Fruit fly (Drosophila melanogaster): Measurements from ENCODE around the gene CG14506.

The CG14506 gene

dm6 chr3R:29306961-29307469 is 10.0 kb upstream of the CG14506 start:
- TF ChIP-seq prd (optimal IDR thresholded peaks at IDR 0.05) = no peak
- peak; percentile 59; the same call in 2 of the 3 replicates for TF ChIP-seq prd (GFP tag; IDR thresholded peaks at IDR 0.05)
- TF ChIP-seq twi (tag; optimal IDR thresholded peaks at IDR 0.05) = peak; percentile 22
- peak; percentile 99 for TF ChIP-seq zen (tag; optimal IDR thresholded peaks at IDR 0.05)
- TF ChIP-seq CG30020 (tag; optimal IDR thresholded peaks at IDR 0.05) = no peak
- TF ChIP-seq cad (GFP tag; optimal IDR thresholded peaks at IDR 0.05) = peak; percentile 59

dm6 chr3R:29304094-29304493 is 7.1 kb upstream of the CG14506 start:
- TF ChIP-seq zen (tag; optimal IDR thresholded peaks at IDR 0.05) (peak; percentile 15), crol (GFP tag; IDR thresholded peaks at IDR 0.05) (peak; percentile 11; the same call in 1 of the 2 replicates), CG15479 (GFP tag; optimal IDR thresholded peaks at IDR 0.05) (peak; percentile 17), Dek (tag; optimal IDR thresholded peaks at IDR 0.05) (no peak), kni (GFP tag; optimal IDR thresholded peaks at IDR 0.05) (peak; percentile 77), D (optimal IDR thresholded peaks at IDR 0.05) (peak; percentile 44), D (GFP tag; optimal IDR thresholded peaks at IDR 0.05) (no peak), hkb (optimal IDR thresholded peaks at IDR 0.05) (no peak), hkb (GFP tag; IDR thresholded peaks at IDR 0.05) (no peak), pros (GFP tag; optimal IDR thresholded peaks at IDR 0.05) (peak; percentile 35), CG17829 (tag; optimal IDR thresholded peaks at IDR 0.05) (peak; percentile 10), CG11093 (GFP tag; IDR thresholded peaks at IDR 0.05) (no peak), insv (GFP tag; optimal IDR thresholded peaks at IDR 0.05) (peak; percentile 67 to 97), tll (GFP tag; optimal IDR thresholded peaks at IDR 0.05) (peak in 1 of 2 experiments; percentile 42), Kr (GFP tag; optimal IDR thresholded peaks at IDR 0.05) (peak; percentile 9)

- no peak for TF ChIP-seq Hr78 (GFP tag; optimal IDR thresholded peaks at IDR 0.05)
- TF ChIP-seq CG33557 (GFP tag; optimal IDR thresholded peaks at IDR 0.05) = no peak
- TF ChIP-seq CG10979 (tag; optimal IDR thresholded peaks at IDR 0.05) = peak; percentile 53
- TF ChIP-seq lola (GFP tag; optimal IDR thresholded peaks at IDR 0.05) = peak in 1 of 3 experiments; percentile 48
- TF ChIP-seq zfh1 (GFP tag; IDR thresholded peaks at IDR 0.05) = 0 out of 3 replicates have a peak, but pooled peaks have one; percentile 40
- peak; percentile 67 for TF ChIP-seq zf30C (GFP tag; optimal IDR thresholded peaks at IDR 0.05)
- no peak for TF ChIP-seq exex (tag; optimal IDR thresholded peaks at IDR 0.05)
- peak; percentile 35 for TF ChIP-seq CG18262 (tag; optimal IDR thresholded peaks at IDR 0.05)
- TF ChIP-seq tna (GFP tag; IDR thresholded peaks at IDR 0.05; ENCODE audit: partially characterized antibody) = no peak
- TF ChIP-seq CG17829 (tag; optimal IDR thresholded peaks at IDR 0.05) = no peak
- TF ChIP-seq Sry-β (GFP tag; optimal IDR thresholded peaks at IDR 0.05) = no peak
- peak; percentile 53 for TF ChIP-seq CG2712 (tag; optimal IDR thresholded peaks at IDR 0.05)
- 0 out of 3 replicates have a peak, but pooled peaks have one; percentile 10 for TF ChIP-seq CG11093 (GFP tag; IDR thresholded peaks at IDR 0.05)
- 0 out of 2 replicates have a peak, but pooled peaks have one; percentile 40 for TF ChIP-seq CG10959 (GFP tag; IDR thresholded peaks at IDR 0.05)
- TF ChIP-seq bsh (GFP tag; optimal IDR thresholded peaks at IDR 0.05) = peak in 1 of 2 experiments; percentile 46
- no peak for TF ChIP-seq Med (GFP tag)
- no peak for TF ChIP-seq Dp (GFP tag; optimal IDR thresholded peaks at IDR 0.05)
- peak; percentile 74 for TF ChIP-seq sens (GFP tag)
- TF ChIP-seq CG2199 (GFP tag; IDR thresholded peaks at IDR 0.05) = 0 out of 3 replicates have a peak, but pooled peaks have one; percentile 35
- TF ChIP-seq en (GFP tag; optimal IDR thresholded peaks at IDR 0.05) = no peak
- TF ChIP-seq D19B (GFP tag; optimal IDR thresholded peaks at IDR 0.05) = no peak
- TF ChIP-seq nmo (GFP tag; optimal IDR thresholded peaks at IDR 0.05) = peak; percentile 16
- no peak for TF ChIP-seq br (optimal IDR thresholded peaks at IDR 0.05)
- TF ChIP-seq kni (GFP tag; optimal IDR thresholded peaks at IDR 0.05) = peak; percentile 23
- peak; percentile 1 for TF ChIP-seq twi (tag; optimal IDR thresholded peaks at IDR 0.05)
- peak in 1 of 2 experiments; percentile 4 for TF ChIP-seq eve (GFP tag; optimal IDR thresholded peaks at IDR 0.05)
- TF ChIP-seq row (GFP tag; IDR thresholded peaks at IDR 0.05) = peak; percentile 29; the same call in 2 of the 3 replicates
- TF ChIP-seq CG10543 (GFP tag; optimal IDR thresholded peaks at IDR 0.05) = no peak
- peak; percentile 13 for TF ChIP-seq CG15696 (tag; optimal IDR thresholded peaks at IDR 0.05)
Measured at dm6 chr3R:29299758-29300437, 2.9 kb upstream of the CG14506 start.

Data from whole organism, embryonic.